Worm (Caenorhabditis elegans) whole organism, young adult: ENCODE data around the gene T09F3.5.
A peak's percentile ranks its signal among the peaks of the same experiment; 100 is the strongest.

Experiments used
- F10E7.11 ChIP-seq: sonication (generic microtip); optimal IDR thresholded peaks from 2 replicates; lab custom pipeline; 2017; ENCODE audit warnings: mild to moderate bottlenecking, missing genetic modification characterization, moderate library complexity, missing compliant biosample characterization
- ceh-100 ChIP-seq: fragments of 200-800 bp; sonication (Bioruptor generic); IDR thresholded peaks from 2 replicates; pipeline ENCODE4 v1.3.6; 2022; ENCODE audit warnings: missing genetic modification reagents, missing genetic modification characterization, missing compliant biosample characterization
- dpl-1 ChIP-seq: fragments of 150-350 bp; optimal IDR thresholded peaks from 2 replicates; lab custom pipeline; 2014; ENCODE audit warnings: missing biosample characterization, missing genetic modification reagents, missing genetic modification characterization
- ets-4 ChIP-seq: fragments of 200-800 bp; sonication (Bioruptor generic); optimal IDR thresholded peaks from 2 replicates; lab custom pipeline; 2018; ENCODE audit warnings: mild to moderate bottlenecking, missing genetic modification characterization, missing compliant biosample characterization
- madf-10 ChIP-seq: sonication (generic microtip); optimal IDR thresholded peaks from 2 replicates; lab custom pipeline; 2016; ENCODE audit warnings: mild to moderate bottlenecking, missing genetic modification characterization, missing compliant biosample characterization
- nhr-179 ChIP-seq: sonication (generic microtip); optimal IDR thresholded peaks from 2 replicates; lab custom pipeline; 2016; ENCODE audit warnings: mild to moderate bottlenecking, missing genetic modification characterization, missing compliant biosample characterization

- TF ChIP-seq nhr-179 (tag; lab: Kevin White, UChicago) (no peak), ets-4 (GFP tag; lab: Kevin White, UChicago) (no peak), madf-10 (peak; percentile 14), ceh-100 (GFP tag; lab: Robert Waterston, UW) (peak; percentile 46; the same call in 1 of the 2 replicates), F10E7.11 (tag; lab: Kevin White, UChicago) (peak; percentile 53), dpl-1 (GFP tag; lab: Kevin White, UChicago) (peak; percentile 94)
Observed at ce11 chrII:10393282-10394179, 3.1 kb upstream of the T09F3.5 start, which contains the start of gene gpd-1.
